Worm (Caenorhabditis elegans): ENCODE results near the gene K06G5.3.

Gene K06G5.3

ce11 chrX:14169569-14170031, 53.5 kb downstream of the K06G5.3 start, which contains the start of gene sym-4 (continued):
- TF ChIP-seq lin-1 (GFP tag; IDR thresholded peaks at IDR 0.05) (peak; percentile 89), Y105C5A.15 (GFP tag; IDR thresholded peaks at IDR 0.05) (no peak), lin-29 (GFP tag; IDR thresholded peaks at IDR 0.05) (no peak), lin-38 (GFP tag; IDR thresholded peaks at IDR 0.05) (peak; percentile 97), ceh-44 (GFP tag; IDR thresholded peaks at IDR 0.05) (no peak), dpl-1 (GFP tag; optimal IDR thresholded peaks at IDR 0.05) (peak; percentile 77), nhr-28 (tag; optimal IDR thresholded peaks at IDR 0.05) (peak; percentile 98), F49E8.2 (tag; optimal IDR thresholded peaks at IDR 0.05; ENCODE audit: borderline replicate concordance) (no peak), lir-3 (tag; optimal IDR thresholded peaks at IDR 0.05) (no peak), daf-8 (GFP tag; IDR thresholded peaks at IDR 0.05) (no peak), daf-19 (GFP tag; conservative IDR thresholded peaks at IDR 0.05) (0 out of 2 replicates have a peak, but pooled peaks have one; percentile 47), mep-1 (tag; optimal IDR thresholded peaks at IDR 0.05) (peak; percentile 98), aly-2 (tag; optimal IDR thresholded peaks at IDR 0.05) (no peak), nhr-41 (GFP tag; IDR thresholded peaks at IDR 0.05) (peak; percentile 46; the same call in 1 of the 2 replicates), daf-16 (GFP tag; optimal IDR thresholded peaks at IDR 0.05) (peak in 1 of 2 experiments; percentile 32), daf-16 (tag; optimal IDR thresholded peaks at IDR 0.05) (peak; percentile 89), nhr-6 (tag; optimal IDR thresholded peaks at IDR 0.05) (peak; percentile 91), lin-13 (GFP tag; optimal IDR thresholded peaks at IDR 0.05) (peak; percentile 95), jun-1 (tag; optimal IDR thresholded peaks at IDR 0.05) (peak; percentile 87), zip-2 (tag; optimal IDR thresholded peaks at IDR 0.05) (no peak), ZK337.2 (GFP tag; IDR thresholded peaks at IDR 0.05) (no peak), nhr-102 (tag; optimal IDR thresholded peaks at IDR 0.05) (peak; percentile 88), ces-1 (GFP tag; optimal IDR thresholded peaks at IDR 0.05) (no peak), attf-4 (tag; optimal IDR thresholded peaks at IDR 0.05) (peak; percentile 50), aha-1 (tag) (peak; percentile 93), dmd-8 (GFP tag; IDR thresholded peaks at IDR 0.05) (no peak), nhr-42 (GFP tag; IDR thresholded peaks at IDR 0.05) (peak; percentile 82; the same call in 1 of the 2 replicates), nhr-77 (tag; optimal IDR thresholded peaks at IDR 0.05) (peak; percentile 97), arid-1 (GFP tag; conservative IDR thresholded peaks at IDR 0.05) (peak; percentile 76), skn-1 (tag; optimal IDR thresholded peaks at IDR 0.05) (no peak), ZK546.5 (tag; optimal IDR thresholded peaks at IDR 0.05) (peak in 1 of 2 experiments; percentile 27), spr-1 (tag; optimal IDR thresholded peaks at IDR 0.05) (peak; percentile 82), hmg-1.1 (GFP tag; IDR thresholded peaks at IDR 0.05) (peak; percentile 94), mdl-1 (tag; optimal IDR thresholded peaks at IDR 0.05) (peak; percentile 81 to 98), lim-7 (GFP tag; IDR thresholded peaks at IDR 0.05) (0 out of 2 replicates have a peak, but pooled peaks have one; percentile 43), unc-39 (tag; optimal IDR thresholded peaks at IDR 0.05) (no peak), Y75B8A.6 (GFP tag; IDR thresholded peaks at IDR 0.05) (no peak), zfp-2 (tag; optimal IDR thresholded peaks at IDR 0.05) (no peak), nhr-10 (tag; optimal IDR thresholded peaks at IDR 0.05) (peak; percentile 89), set-16 (GFP tag; IDR thresholded peaks at IDR 0.05) (peak; percentile 41; the same call in 1 of the 2 replicates), zip-11 (GFP tag; IDR thresholded peaks at IDR 0.05) (no peak), hlh-11 (tag; optimal IDR thresholded peaks at IDR 0.05) (peak; percentile 99), mxl-3 (GFP tag; optimal IDR thresholded peaks at IDR 0.05) (peak; percentile 100), madf-5 (GFP tag; IDR thresholded peaks at IDR 0.05) (no peak), ceh-28 (tag; optimal IDR thresholded peaks at IDR 0.05) (peak; percentile 65), egl-43 (GFP tag; IDR thresholded peaks at IDR 0.05) (peak; percentile 71), nhr-11 (tag; optimal IDR thresholded peaks at IDR 0.05) (peak; percentile 96), nhr-76 (tag; optimal IDR thresholded peaks at IDR 0.05) (peak; percentile 72), dmd-6 (GFP tag; IDR thresholded peaks at IDR 0.05) (peak; percentile 96), zfp-3 (GFP tag; conservative IDR thresholded peaks at IDR 0.05) (peak; percentile 82), spr-3 (GFP tag; optimal IDR thresholded peaks at IDR 0.05) (peak; percentile 33), D1046.2 (GFP tag; IDR thresholded peaks at IDR 0.05) (no peak), ctbp-1 (GFP tag; IDR thresholded peaks at IDR 0.05) (peak; percentile 83)

Measured in whole organism, L4 larva.